Fruit fly (Drosophila melanogaster) whole organism: ENCODE data around the gene CG9175.

Experiments used
- CG8478 ChIP-seq: fragments of >200 bp; optimal IDR thresholded peaks from 2 replicates; lab custom pipeline; 2018; ENCODE audit warnings: inconsistent platforms
- Dll ChIP-seq: fragments of >200 bp; optimal IDR thresholded peaks from 2 replicates; lab custom pipeline; 2017
- EcR ChIP-seq, 2 experiments: fragments of >200 bp; optimal IDR thresholded peaks; 2 replicates each; lab custom pipeline; 2017; ENCODE audit warnings: missing biosample characterization in 2 of 2, missing genetic modification characterization in 2 of 2, missing genetic modification reagents in 2 of 2
- pan ChIP-seq: fragments of >200 bp; optimal IDR thresholded peaks from 2 replicates; lab custom pipeline; 2017
- psq ChIP-seq: fragments of >200 bp; optimal IDR thresholded peaks from 2 replicates; lab custom pipeline; 2017
- usp ChIP-seq: fragments of >200 bp; optimal IDR thresholded peaks from 2 replicates; lab custom pipeline; 2017; ENCODE audit warnings: missing biosample characterization, missing genetic modification characterization, mixed read lengths

CG9175 gene

DNA sequence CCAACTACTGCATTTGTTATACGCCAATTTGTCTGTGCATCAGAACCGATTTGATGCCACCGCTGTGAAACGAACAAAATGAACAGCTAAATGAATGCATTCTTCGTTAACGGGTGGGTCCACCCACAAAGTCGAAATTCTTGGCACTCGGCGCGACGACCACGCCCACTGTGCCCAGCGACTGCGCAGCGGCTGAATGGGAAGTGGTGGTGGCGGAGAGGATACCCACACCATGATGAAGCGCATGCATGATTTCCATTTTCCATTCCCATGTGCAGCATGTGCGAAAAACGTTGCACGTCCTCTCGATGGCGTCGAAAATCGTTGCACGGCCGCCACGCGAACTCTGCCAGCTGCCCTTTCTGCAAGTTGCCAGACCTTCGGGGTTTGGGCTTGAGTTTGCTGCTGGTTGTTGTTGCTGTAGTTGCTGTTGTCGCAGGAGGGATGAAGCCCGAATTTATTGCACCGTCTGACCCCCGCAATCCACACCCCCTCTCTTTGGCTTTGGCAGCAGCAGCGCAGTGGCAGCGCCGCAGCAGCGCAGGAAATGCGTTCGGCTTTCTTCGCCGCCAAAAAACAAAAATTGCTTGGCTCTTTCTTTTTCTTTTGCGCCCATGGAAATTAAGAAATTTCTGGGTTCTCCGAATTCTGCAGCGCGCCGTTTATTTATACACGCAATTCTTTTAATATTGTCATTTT, 17.5 kb downstream of the CG9175 start:
- TF ChIP-seq EcR (GFP tag; optimal IDR thresholded peaks at IDR 0.05; lab: Kevin White, UChicago) = peak in 1 of 2 experiments; percentile 71
- TF ChIP-seq psq (lab: Kevin White, UChicago) = no peak
- no peak for TF ChIP-seq Dll (lab: Kevin White, UChicago)

DNA sequence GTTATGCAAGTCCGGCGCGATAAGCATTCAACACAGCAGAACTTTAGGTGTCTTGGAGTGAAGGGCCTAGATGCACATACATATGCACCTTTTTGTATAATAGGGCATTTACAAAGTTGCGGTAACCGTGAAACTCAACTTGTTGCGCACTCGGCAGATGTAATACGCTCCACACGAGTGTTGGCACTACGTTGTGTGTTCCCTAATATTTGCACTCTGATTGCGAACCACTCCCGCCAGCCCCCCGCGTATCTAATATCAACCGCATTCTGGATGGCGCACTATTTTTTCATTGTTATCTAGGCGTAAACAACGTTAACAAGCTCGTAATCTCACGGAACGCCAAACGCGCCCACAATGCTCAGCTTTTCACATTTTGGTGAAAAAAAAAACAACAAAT, 18.4 kb downstream of the CG9175 start:
- TF ChIP-seq EcR (GFP tag; optimal IDR thresholded peaks at IDR 0.05; lab: Kevin White, UChicago) = no peak
- TF ChIP-seq Dll (lab: Kevin White, UChicago) = no peak
- TF ChIP-seq pan (lab: Kevin White, UChicago) = no peak
- TF ChIP-seq psq (lab: Kevin White, UChicago) = no peak
- TF ChIP-seq usp (GFP tag; lab: Kevin White, UChicago) = no peak
- TF ChIP-seq CG8478 = no peak

DNA sequence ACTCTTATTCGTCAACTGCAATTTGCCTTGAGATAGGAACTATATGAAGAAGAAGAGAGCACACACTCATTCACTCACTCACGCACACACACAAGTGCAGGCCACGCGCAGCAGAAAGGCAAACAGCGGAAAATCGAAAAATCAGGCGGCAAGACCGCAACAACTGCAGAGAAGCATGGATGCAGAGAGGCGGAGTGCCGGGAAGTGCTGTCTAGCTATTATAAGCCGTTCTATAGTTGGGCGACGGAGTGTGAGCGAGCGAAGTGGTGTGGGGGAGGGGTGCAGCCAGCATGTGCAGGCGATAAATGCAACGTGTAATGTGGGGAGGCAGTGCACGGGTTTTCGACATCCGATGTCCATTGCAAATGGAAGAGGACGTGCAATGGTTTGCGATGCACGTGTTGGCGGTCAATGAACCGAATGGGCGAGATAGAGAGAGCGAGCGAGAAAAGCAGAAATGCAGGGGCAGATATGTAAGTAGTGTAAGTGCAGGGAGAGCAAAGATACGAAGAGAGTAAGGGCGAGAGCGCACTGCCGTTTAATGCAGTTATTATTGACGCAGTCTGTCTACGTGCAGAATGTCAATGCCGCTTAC, 19.9 kb downstream of the CG9175 start:
- TF ChIP-seq EcR (GFP tag; optimal IDR thresholded peaks at IDR 0.05; lab: Kevin White, UChicago) (peak; percentile 99 to 100), usp (GFP tag; lab: Kevin White, UChicago) (no peak), CG8478 (no peak)

DNA sequence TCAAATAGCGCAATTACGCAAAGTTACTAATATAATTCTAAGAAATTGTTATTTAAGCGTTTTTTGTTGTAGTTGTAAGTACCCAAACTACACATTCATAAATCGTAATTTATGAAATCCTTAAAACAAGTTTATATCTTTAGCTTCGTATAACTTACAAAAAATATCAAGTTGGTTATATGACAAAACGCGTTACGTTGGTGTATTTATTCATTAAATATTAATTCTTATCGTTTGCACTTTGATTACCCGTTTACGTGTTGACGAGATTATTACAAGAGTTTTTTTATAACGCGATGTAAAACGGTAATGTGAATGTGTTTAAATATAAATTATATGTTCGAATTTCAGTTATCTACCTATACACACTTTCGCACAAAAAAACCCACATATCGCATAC, 21.1 kb downstream of the CG9175 start:
- TF ChIP-seq EcR (GFP tag; optimal IDR thresholded peaks at IDR 0.05; lab: Kevin White, UChicago) = no peak
- no peak for TF ChIP-seq CG8478
- no peak for TF ChIP-seq Dll (lab: Kevin White, UChicago)
- no peak for TF ChIP-seq usp (GFP tag; lab: Kevin White, UChicago)
- TF ChIP-seq pan (lab: Kevin White, UChicago) = no peak
- TF ChIP-seq psq (lab: Kevin White, UChicago) = no peak

- TF ChIP-seq pan (lab: Kevin White, UChicago) (no peak), EcR (GFP tag; optimal IDR thresholded peaks at IDR 0.05; lab: Kevin White, UChicago) (peak in 1 of 2 experiments; percentile 16), usp (GFP tag; lab: Kevin White, UChicago) (no peak)
These were observed 21.9 kb downstream of the CG9175 start for dm6 chr2L:6076829-6077364.

- no peak for TF ChIP-seq CG8478
- no peak for TF ChIP-seq psq (lab: Kevin White, UChicago)
- TF ChIP-seq EcR (GFP tag; optimal IDR thresholded peaks at IDR 0.05; lab: Kevin White, UChicago) = no peak
- no peak for TF ChIP-seq Dll (lab: Kevin White, UChicago)
- TF ChIP-seq pan (lab: Kevin White, UChicago) = no peak
- no peak for TF ChIP-seq usp (GFP tag; lab: Kevin White, UChicago)
These were observed 22.6 kb downstream of the CG9175 start for dm6 chr2L:6076143-6076542.

DNA sequence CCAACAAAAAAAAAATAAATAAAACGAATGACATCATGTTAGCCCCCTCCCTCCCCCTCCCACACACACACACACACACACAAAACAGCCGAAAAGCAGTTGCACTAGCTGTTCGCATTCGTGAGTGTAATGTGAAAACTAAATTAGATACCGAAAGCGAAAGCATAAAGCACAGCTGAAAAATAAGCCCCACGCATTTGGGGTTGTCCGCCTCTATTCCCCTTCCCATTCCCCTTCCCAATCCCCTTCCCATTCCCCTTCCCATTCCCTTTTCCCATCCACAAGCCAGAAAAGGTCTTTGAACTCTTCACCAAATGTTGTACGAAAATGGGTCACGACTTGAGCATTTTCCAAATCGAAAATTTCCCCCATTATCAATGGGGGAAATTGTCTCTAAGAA, 23.4 kb downstream of the CG9175 start:
- TF ChIP-seq psq (lab: Kevin White, UChicago) (no peak), CG8478 (no peak), usp (GFP tag; lab: Kevin White, UChicago) (no peak), Dll (lab: Kevin White, UChicago) (no peak)

- TF ChIP-seq CG8478 = no peak
- no peak for TF ChIP-seq EcR (GFP tag; optimal IDR thresholded peaks at IDR 0.05; lab: Kevin White, UChicago)
- no peak for TF ChIP-seq pan (lab: Kevin White, UChicago)
- no peak for TF ChIP-seq Dll (lab: Kevin White, UChicago)
- no peak for TF ChIP-seq usp (GFP tag; lab: Kevin White, UChicago)
- TF ChIP-seq psq (lab: Kevin White, UChicago) = no peak
These were observed 24.5 kb downstream of the CG9175 start for dm6 chr2L:6074314-6074713.

dm6 chr2L:6073894-6074293, 24.9 kb downstream of the CG9175 start:
- TF ChIP-seq usp (GFP tag; lab: Kevin White, UChicago) = no peak
- no peak for TF ChIP-seq EcR (GFP tag; optimal IDR thresholded peaks at IDR 0.05; lab: Kevin White, UChicago)
- no peak for TF ChIP-seq CG8478
- TF ChIP-seq Dll (lab: Kevin White, UChicago) = no peak
- no peak for TF ChIP-seq psq (lab: Kevin White, UChicago)
- no peak for TF ChIP-seq pan (lab: Kevin White, UChicago)

- TF ChIP-seq CG8478 (no peak), pan (lab: Kevin White, UChicago) (no peak), EcR (GFP tag; optimal IDR thresholded peaks at IDR 0.05; lab: Kevin White, UChicago) (no peak), psq (lab: Kevin White, UChicago) (no peak), usp (GFP tag; lab: Kevin White, UChicago) (no peak), Dll (lab: Kevin White, UChicago) (no peak)
These were observed 26.6 kb downstream of the CG9175 start for dm6 chr2L:6072124-6072523.

DNA sequence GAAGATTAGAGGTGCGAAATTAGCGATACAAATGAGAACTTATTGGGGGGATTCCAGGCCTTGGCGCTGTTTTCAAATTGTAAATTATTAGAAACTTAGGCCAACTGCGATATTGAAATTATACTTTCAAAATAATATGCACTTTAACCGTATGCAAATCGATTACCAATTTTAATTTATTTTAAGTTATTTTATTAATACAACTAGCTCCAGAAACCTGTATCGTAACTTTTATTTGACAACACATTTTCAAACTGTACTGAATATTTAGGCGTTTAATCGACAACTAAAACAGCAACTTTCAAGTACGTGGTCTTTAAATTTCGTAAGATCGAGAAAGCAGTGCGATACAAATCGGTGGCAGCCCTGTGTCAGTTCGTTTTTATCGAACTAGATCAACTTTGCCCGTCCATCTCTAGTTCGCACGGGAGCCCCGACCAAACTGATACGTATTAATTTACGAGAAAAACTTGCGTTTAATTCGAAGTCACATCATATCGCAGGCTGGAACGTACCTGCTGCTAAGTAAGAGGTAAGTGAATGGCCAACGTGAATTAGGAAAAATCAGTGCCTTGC, 28.0 kb downstream of the CG9175 start, which contains the start of the genes CG9154 and Kr-h2:
CG9154 (minus strand) TSS at position 31 of the 576 bp plus-strand sequence.
Kr-h2 (plus strand) TSS at position 335 of the 576 bp plus-strand sequence.
- no peak for TF ChIP-seq CG8478
- no peak for TF ChIP-seq usp (GFP tag; lab: Kevin White, UChicago)
- TF ChIP-seq pan (lab: Kevin White, UChicago) = no peak
- no peak for TF ChIP-seq psq (lab: Kevin White, UChicago)
